Fruit fly (Drosophila melanogaster) whole organism, embryonic: ENCODE data around the gene Moe.

Experiments used
- Ada2b ChIP-seq: fragments of 200-800 bp; sonication (Bioruptor generic); IDR thresholded peaks from 2 replicates; pipeline ENCODE4 v1.3.6; 2022; ENCODE audit warnings: missing biosample characterization, missing genetic modification characterization
- Asciz ChIP-seq: fragments of 200-800 bp; sonication (Bioruptor generic); optimal IDR thresholded peaks from 2 replicates; lab custom pipeline; 2017; ENCODE audit warnings: missing biosample characterization, mild to moderate bottlenecking, missing genetic modification characterization, missing genetic modification reagents
- Bgb ChIP-seq: fragments of 200-800 bp; sonication (Bioruptor generic); IDR thresholded peaks from 2 replicates; pipeline ENCODE4 v1.3.6; 2022; ENCODE audit warnings: missing biosample characterization, missing genetic modification characterization; ENCODE audit not compliant: partially characterized antibody
- Blimp-1 ChIP-seq: fragments of 200-800 bp; sonication (Bioruptor generic); optimal IDR thresholded peaks from 3 replicates; lab custom pipeline; 2018; ENCODE audit warnings: missing biosample characterization, missing genetic modification characterization, mild to moderate bottlenecking, moderate library complexity, missing genetic modification reagents
- CG11560 ChIP-seq: fragments of 200-800 bp; sonication (Bioruptor generic); IDR thresholded peaks from 3 replicates; pipeline ENCODE4 v1.3.6; 2022; ENCODE audit warnings: missing biosample characterization, missing genetic modification characterization
- CG12299 ChIP-seq: fragments of 200-800 bp; sonication (Bioruptor generic); optimal IDR thresholded peaks from 2 replicates; lab custom pipeline; 2018; ENCODE audit warnings: missing biosample characterization, mild to moderate bottlenecking, missing genetic modification characterization
- CG12391 ChIP-seq: fragments of 200-800 bp; sonication (Bioruptor generic); optimal IDR thresholded peaks from 3 replicates; lab custom pipeline; 2018; ENCODE audit warnings: missing biosample characterization, mild to moderate bottlenecking, missing genetic modification characterization, moderate library complexity
- CG13287 ChIP-seq: fragments of 200-800 bp; sonication (Bioruptor generic); IDR thresholded peaks from 2 replicates; pipeline ENCODE4 v1.3.6; 2022; ENCODE audit warnings: missing biosample characterization, missing genetic modification characterization; ENCODE audit not compliant: partially characterized antibody
- CG13296 ChIP-seq: fragments of 200-800 bp; sonication (Bioruptor generic); optimal IDR thresholded peaks from 3 replicates; lab custom pipeline; 2018; ENCODE audit warnings: missing biosample characterization, mild to moderate bottlenecking, missing genetic modification characterization
- CG17359 ChIP-seq: fragments of 200-800 bp; sonication (Bioruptor generic); optimal IDR thresholded peaks from 3 replicates; lab custom pipeline; 2018; ENCODE audit warnings: missing biosample characterization, mild to moderate bottlenecking, missing genetic modification characterization, moderate library complexity
- CG32532 ChIP-seq: fragments of 200-800 bp; sonication (Bioruptor generic); IDR thresholded peaks from 2 replicates; pipeline ENCODE4 v1.3.6; 2022; ENCODE audit warnings: missing biosample characterization, missing genetic modification characterization
- CG4360 ChIP-seq: fragments of 200-800 bp; sonication (Bioruptor generic); IDR thresholded peaks from 2 replicates; pipeline ENCODE4 v1.3.6; 2022; ENCODE audit warnings: missing biosample characterization, missing genetic modification characterization
- CG43689 ChIP-seq: fragments of 200-800 bp; sonication (Bioruptor generic); IDR thresholded peaks from 2 replicates; pipeline ENCODE4 v1.3.6; 2022; ENCODE audit warnings: missing biosample characterization, missing genetic modification characterization
- CG4617 ChIP-seq: fragments of 200-800 bp; sonication (Bioruptor generic); optimal IDR thresholded peaks from 3 replicates; lab custom pipeline; 2016; ENCODE audit warnings: missing biosample characterization, missing genetic modification characterization, borderline replicate concordance
- CG5953 ChIP-seq: fragments of 200-800 bp; sonication (Bioruptor generic); IDR thresholded peaks from 2 replicates; pipeline ENCODE4 v1.3.6; 2022; ENCODE audit warnings: missing biosample characterization, missing genetic modification characterization
- CG6654 ChIP-seq: fragments of 200-800 bp; sonication (Bioruptor generic); optimal IDR thresholded peaks from 2 replicates; lab custom pipeline; 2017; ENCODE audit warnings: missing biosample characterization, mild to moderate bottlenecking, missing genetic modification characterization
- CG6765 ChIP-seq: fragments of 200-800 bp; sonication (Bioruptor generic); optimal IDR thresholded peaks from 3 replicates; lab custom pipeline; 2017; ENCODE audit warnings: missing biosample characterization, mild to moderate bottlenecking, missing genetic modification characterization
- CG8359 ChIP-seq: fragments of 200-800 bp; sonication (Bioruptor generic); optimal IDR thresholded peaks from 2 replicates; lab custom pipeline; 2017; ENCODE audit warnings: missing biosample characterization, mild to moderate bottlenecking, missing genetic modification characterization, borderline replicate concordance
- CG9817 ChIP-seq: fragments of 200-800 bp; sonication (Bioruptor generic); optimal IDR thresholded peaks from 2 replicates; lab custom pipeline; 2018; ENCODE audit warnings: missing biosample characterization, mild to moderate bottlenecking, missing genetic modification characterization, moderate library complexity
- CrebB ChIP-seq: fragments of 200-800 bp; sonication (Bioruptor generic); optimal IDR thresholded peaks from 3 replicates; lab custom pipeline; 2018; ENCODE audit warnings: missing biosample characterization, mild to moderate bottlenecking, missing genetic modification characterization
- Dip2 ChIP-seq: fragments of 200-800 bp; sonication (Bioruptor generic); IDR thresholded peaks from 2 replicates; pipeline ENCODE4 v1.3.6; 2022; ENCODE audit warnings: missing biosample characterization, missing genetic modification characterization
- Drgx ChIP-seq: fragments of 200-800 bp; sonication (Bioruptor generic); IDR thresholded peaks from 2 replicates; pipeline ENCODE4 v1.3.6; 2022; ENCODE audit warnings: missing biosample characterization, missing genetic modification characterization
- Fer2 ChIP-seq: fragments of 200-800 bp; sonication (Bioruptor generic); optimal IDR thresholded peaks from 2 replicates; lab custom pipeline; 2018; ENCODE audit warnings: missing biosample characterization, mild to moderate bottlenecking, missing genetic modification characterization, moderate library complexity
- Fer3 ChIP-seq: fragments of 200-800 bp; sonication (Bioruptor generic); optimal IDR thresholded peaks from 2 replicates; lab custom pipeline; 2018; ENCODE audit warnings: missing biosample characterization, mild to moderate bottlenecking, missing genetic modification characterization, moderate library complexity
- H2.0 ChIP-seq: fragments of 200-800 bp; sonication (Bioruptor generic); IDR thresholded peaks from 2 replicates; pipeline ENCODE4 v1.3.6; 2022; ENCODE audit warnings: missing biosample characterization, missing genetic modification characterization
- HHEX ChIP-seq: fragments of 200-800 bp; sonication (Bioruptor generic); optimal IDR thresholded peaks from 3 replicates; lab custom pipeline; 2017; ENCODE audit warnings: missing biosample characterization, mild to moderate bottlenecking, missing genetic modification characterization, missing genetic modification reagents
- Hand ChIP-seq: fragments of 200-800 bp; sonication (Bioruptor generic); optimal IDR thresholded peaks from 2 replicates; lab custom pipeline; 2017; ENCODE audit warnings: mild to moderate bottlenecking, missing biosample characterization, missing genetic modification reagents, missing genetic modification characterization
- Jarid2 ChIP-seq: fragments of 200-800 bp; sonication (Bioruptor generic); optimal IDR thresholded peaks from 3 replicates; lab custom pipeline; 2017; ENCODE audit warnings: mild to moderate bottlenecking, missing biosample characterization, missing genetic modification reagents, missing genetic modification characterization
- MTF-1 ChIP-seq: fragments of 200-800 bp; sonication (Bioruptor generic); optimal IDR thresholded peaks from 2 replicates; lab custom pipeline; 2018; ENCODE audit warnings: missing biosample characterization, mild to moderate bottlenecking, missing genetic modification characterization, borderline replicate concordance
- Meics ChIP-seq: fragments of 200-800 bp; sonication (Bioruptor generic); optimal IDR thresholded peaks from 2 replicates; lab custom pipeline; 2017; ENCODE audit warnings: missing biosample characterization, mild to moderate bottlenecking, missing genetic modification characterization
- Mes4 ChIP-seq: fragments of 200-800 bp; sonication (Bioruptor generic); optimal IDR thresholded peaks from 2 replicates; lab custom pipeline; 2016; ENCODE audit warnings: missing biosample characterization, missing genetic modification characterization
- NK7.1 ChIP-seq: fragments of 200-800 bp; sonication (Bioruptor generic); optimal IDR thresholded peaks from 3 replicates; lab custom pipeline; 2016; ENCODE audit warnings: missing biosample characterization, missing genetic modification characterization
- Nf-YB ChIP-seq: fragments of 200-800 bp; sonication (Bioruptor generic); optimal IDR thresholded peaks from 3 replicates; lab custom pipeline; 2019; ENCODE audit warnings: missing biosample characterization, mild to moderate bottlenecking, missing genetic modification characterization, moderate library complexity
- Poxn ChIP-seq: fragments of 200-800 bp; sonication (Bioruptor generic); IDR thresholded peaks from 2 replicates; pipeline ENCODE4 v1.3.6; 2022; ENCODE audit warnings: missing biosample characterization, missing genetic modification characterization
- Ptx1 ChIP-seq: fragments of 200-800 bp; sonication (Bioruptor generic); IDR thresholded peaks from 2 replicates; pipeline ENCODE4 v1.3.6; 2022; ENCODE audit warnings: missing biosample characterization, missing genetic modification characterization
- Sox100B ChIP-seq: fragments of 200-800 bp; sonication (Bioruptor generic); optimal IDR thresholded peaks from 3 replicates; lab custom pipeline; 2018; ENCODE audit warnings: missing biosample characterization, mild to moderate bottlenecking, missing genetic modification characterization
- ara ChIP-seq: fragments of 200-800 bp; sonication (Bioruptor generic); IDR thresholded peaks from 2 replicates; pipeline ENCODE4 v1.3.6; 2022; ENCODE audit warnings: missing biosample characterization, missing genetic modification characterization
- crc ChIP-seq: fragments of 200-800 bp; sonication (Bioruptor generic); optimal IDR thresholded peaks from 2 replicates; lab custom pipeline; 2016; ENCODE audit warnings: missing biosample characterization, missing genetic modification characterization
- da ChIP-seq: fragments of 200-800 bp; sonication (Bioruptor generic); optimal IDR thresholded peaks from 2 replicates; lab custom pipeline; 2016; ENCODE audit warnings: missing biosample characterization, missing genetic modification characterization
- dmrt99B ChIP-seq: fragments of 200-800 bp; sonication (Bioruptor generic); optimal IDR thresholded peaks from 2 replicates; lab custom pipeline; 2018; ENCODE audit warnings: missing biosample characterization, mild to moderate bottlenecking, missing genetic modification characterization, moderate library complexity
- eve ChIP-seq, 2 experiments: fragments of >200 bp; optimal IDR thresholded peaks; 2 replicates each; lab custom pipeline; 2017; ENCODE audit warnings: missing biosample characterization in 2 of 2, missing genetic modification characterization in 2 of 2
- ewg ChIP-seq: fragments of 200-800 bp; sonication (Bioruptor generic); optimal IDR thresholded peaks from 3 replicates; lab custom pipeline; 2017; ENCODE audit warnings: mild to moderate bottlenecking, missing biosample characterization, missing genetic modification reagents, missing genetic modification characterization
- nau ChIP-seq: fragments of 200-800 bp; sonication (Bioruptor generic); optimal IDR thresholded peaks from 3 replicates; lab custom pipeline; 2017; ENCODE audit warnings: missing biosample characterization, mild to moderate bottlenecking, missing genetic modification characterization, missing genetic modification reagents
- rib ChIP-seq: fragments of 200-800 bp; sonication (Bioruptor generic); IDR thresholded peaks from 2 replicates; pipeline ENCODE4 v1.3.6; 2022; ENCODE audit warnings: missing biosample characterization, missing genetic modification characterization
- row ChIP-seq: fragments of 200-800 bp; sonication (Bioruptor generic); IDR thresholded peaks from 3 replicates; pipeline ENCODE4 v1.3.6; 2022; ENCODE audit warnings: missing biosample characterization, missing genetic modification characterization
- slp2 ChIP-seq: fragments of 200-800 bp; sonication (Bioruptor generic); optimal IDR thresholded peaks from 2 replicates; lab custom pipeline; 2016; ENCODE audit warnings: missing biosample characterization, missing genetic modification characterization
- ssp ChIP-seq: fragments of 200-800 bp; sonication (Bioruptor generic); IDR thresholded peaks from 2 replicates; pipeline ENCODE4 v1.3.6; 2022; ENCODE audit warnings: missing biosample characterization, missing genetic modification characterization
- stwl ChIP-seq: fragments of 200-800 bp; sonication (Bioruptor generic); optimal IDR thresholded peaks from 3 replicates; lab custom pipeline; 2018; ENCODE audit warnings: missing biosample characterization, mild to moderate bottlenecking, missing genetic modification characterization, moderate library complexity
- tll ChIP-seq, 2 experiments: fragments of 200-800 bp in 1 of 2; fragments of >200 bp in 1 of 2; sonication (Bioruptor generic) in 1 of 2; optimal IDR thresholded peaks; 2 replicates each; lab custom pipeline; 2017 to 2019; ENCODE audit warnings: missing biosample characterization in 2 of 2, missing genetic modification characterization in 2 of 2, mild to moderate bottlenecking in 1 of 2, moderate library complexity in 1 of 2
- tx ChIP-seq: fragments of 200-800 bp; sonication (Bioruptor generic); optimal IDR thresholded peaks from 2 replicates; lab custom pipeline; 2016; ENCODE audit warnings: missing biosample characterization, missing genetic modification characterization
- zf30C ChIP-seq: fragments of 200-800 bp; sonication (Bioruptor generic); optimal IDR thresholded peaks from 3 replicates; lab custom pipeline; 2018; ENCODE audit warnings: missing biosample characterization, mild to moderate bottlenecking, missing genetic modification characterization

Moe gene

dm6 chrX:8924778-8925177 lies 26.6 kb upstream of the Moe start (continued):
- TF ChIP-seq row (GFP tag; lab: Robert Waterston, UW) (no peak), CG11560 (tag; lab: Robert Waterston, UW) (no peak), CG8359 (no peak), H2.0 (GFP tag; lab: Robert Waterston, UW) (no peak), CG9817 (tag; lab: Kevin White, UChicago) (no peak), CrebB (tag; lab: Kevin White, UChicago) (no peak), stwl (tag; lab: Kevin White, UChicago) (no peak), tll (GFP tag; optimal IDR thresholded peaks at IDR 0.05; lab: Kevin White, UChicago) (peak in 1 of 2 experiments; percentile 12), Fer2 (tag; lab: Kevin White, UChicago) (no peak), tx (no peak), CG12391 (tag; lab: Kevin White, UChicago) (no peak), Bgb (GFP tag; lab: Robert Waterston, UW) (no peak), Blimp-1 (no peak), Fer3 (no peak), dmrt99B (tag; lab: Kevin White, UChicago) (no peak), crc (no peak), Meics (GFP tag; lab: Kevin White, UChicago) (no peak), rib (GFP tag; lab: Robert Waterston, UW) (no peak), Ptx1 (GFP tag; lab: Robert Waterston, UW) (no peak), Mes4 (GFP tag; lab: Kevin White, UChicago) (no peak), Hand (GFP tag; lab: Kevin White, UChicago) (peak; percentile 34), ara (GFP tag; lab: Robert Waterston, UW) (no peak), Dip2 (GFP tag; lab: Robert Waterston, UW) (no peak), Jarid2 (peak; percentile 13), CG4617 (GFP tag; lab: Kevin White, UChicago) (no peak), nau (GFP tag; lab: Kevin White, UChicago) (no peak), CG5953 (GFP tag; lab: Robert Waterston, UW) (no peak), CG12299 (tag; lab: Kevin White, UChicago) (no peak), Poxn (no peak), Drgx (GFP tag; lab: Robert Waterston, UW) (no peak), Asciz (GFP tag; lab: Kevin White, UChicago) (no peak), eve (GFP tag; optimal IDR thresholded peaks at IDR 0.05; lab: Kevin White, UChicago) (no peak), CG43689 (no peak), Ada2b (no peak), CG13296 (GFP tag; lab: Kevin White, UChicago) (no peak), slp2 (no peak), MTF-1 (no peak), Sox100B (GFP tag; lab: Kevin White, UChicago) (no peak), CG32532 (no peak), ssp (GFP tag; lab: Robert Waterston, UW) (no peak), NK7.1 (GFP tag; lab: Kevin White, UChicago) (no peak), CG4360 (GFP tag; lab: Robert Waterston, UW) (no peak), da (peak; percentile 22), CG6765 (GFP tag; lab: Kevin White, UChicago) (no peak), CG17359 (no peak), CG6654 (GFP tag; lab: Kevin White, UChicago) (no peak), CG13287 (GFP tag; lab: Robert Waterston, UW) (no peak), ewg (GFP tag; lab: Kevin White, UChicago) (no peak), zf30C (GFP tag; lab: Kevin White, UChicago) (no peak), HHEX (no peak), Nf-YB (GFP tag; lab: Kevin White, UChicago) (peak; percentile 46)
